Fruit fly (Drosophila melanogaster) whole organism, embryonic: ENCODE results near the gene CG11164.

ENCODE experiments used
- Asciz ChIP-seq: fragments of 200-800 bp; sonication (Bioruptor generic); optimal IDR thresholded peaks from 2 replicates; lab custom pipeline; 2017; ENCODE audit warnings: missing biosample characterization, mild to moderate bottlenecking, missing genetic modification characterization, missing genetic modification reagents
- BEAF-32 ChIP-seq: fragments of 200-800 bp; sonication (Bioruptor generic); optimal IDR thresholded peaks from 3 replicates; lab custom pipeline; 2017; ENCODE audit warnings: missing biosample characterization, missing genetic modification characterization, mild to moderate bottlenecking, moderate library complexity, missing genetic modification reagents
- Bgb ChIP-seq: fragments of 200-800 bp; sonication (Bioruptor generic); IDR thresholded peaks from 2 replicates; pipeline ENCODE4 v1.3.6; 2022; ENCODE audit warnings: missing biosample characterization, missing genetic modification characterization; ENCODE audit not compliant: partially characterized antibody
- CG1024 ChIP-seq: fragments of 200-800 bp; sonication (Bioruptor generic); IDR thresholded peaks from 2 replicates; pipeline ENCODE4 v1.3.6; 2022; ENCODE audit warnings: missing biosample characterization, missing genetic modification characterization
- CG10267 ChIP-seq: fragments of 200-800 bp; sonication (Bioruptor generic); optimal IDR thresholded peaks from 2 replicates; lab custom pipeline; 2018; ENCODE audit warnings: missing biosample characterization, mild to moderate bottlenecking, missing genetic modification characterization, moderate library complexity
- CG10979 ChIP-seq: fragments of 200-800 bp; sonication (Bioruptor generic); optimal IDR thresholded peaks from 2 replicates; lab custom pipeline; 2018; ENCODE audit warnings: missing biosample characterization, mild to moderate bottlenecking, missing genetic modification characterization, moderate library complexity
- CG12236 ChIP-seq: fragments of 200-800 bp; sonication (Bioruptor generic); optimal IDR thresholded peaks from 2 replicates; lab custom pipeline; 2016; ENCODE audit warnings: missing biosample characterization, missing genetic modification characterization
- CG13775 ChIP-seq: fragments of 200-800 bp; sonication (Bioruptor generic); optimal IDR thresholded peaks from 3 replicates; lab custom pipeline; 2017; ENCODE audit warnings: missing biosample characterization, mild to moderate bottlenecking, missing genetic modification characterization
- CG15011 ChIP-seq: fragments of 200-800 bp; sonication (Bioruptor generic); optimal IDR thresholded peaks from 3 replicates; lab custom pipeline; 2018; ENCODE audit warnings: missing biosample characterization, mild to moderate bottlenecking, missing genetic modification characterization
- CG17359 ChIP-seq: fragments of 200-800 bp; sonication (Bioruptor generic); optimal IDR thresholded peaks from 3 replicates; lab custom pipeline; 2018; ENCODE audit warnings: missing biosample characterization, mild to moderate bottlenecking, missing genetic modification characterization, moderate library complexity
- CG2678 ChIP-seq: fragments of 200-800 bp; sonication (Bioruptor generic); optimal IDR thresholded peaks from 3 replicates; lab custom pipeline; 2019; ENCODE audit warnings: missing biosample characterization, mild to moderate bottlenecking, missing genetic modification characterization, moderate library complexity
- CG30020 ChIP-seq: fragments of 200-800 bp; optimal IDR thresholded peaks from 2 replicates; lab custom pipeline; 2019; ENCODE audit warnings: missing biosample characterization, mild to moderate bottlenecking, missing genetic modification characterization, moderate library complexity
- CG30431 ChIP-seq: fragments of 200-800 bp; sonication (Bioruptor generic); optimal IDR thresholded peaks from 2 replicates; lab custom pipeline; 2017; ENCODE audit warnings: missing biosample characterization, missing genetic modification characterization
- CG31224 ChIP-seq: fragments of 200-800 bp; sonication (Bioruptor generic); IDR thresholded peaks from 2 replicates; pipeline ENCODE4 v1.3.6; 2022; ENCODE audit warnings: missing biosample characterization, missing genetic modification characterization
- CG34224 ChIP-seq: fragments of 200-800 bp; sonication (Bioruptor generic); IDR thresholded peaks from 3 replicates; pipeline ENCODE4 v1.3.6; 2022; ENCODE audit warnings: missing biosample characterization, missing genetic modification characterization; ENCODE audit not compliant: partially characterized antibody
- CG3726 ChIP-seq: fragments of 200-800 bp; sonication (Bioruptor generic); IDR thresholded peaks from 3 replicates; pipeline ENCODE4, ENCODE4 v1.3.6; 2022; ENCODE audit warnings: missing biosample characterization, missing genetic modification characterization
- CG4730 ChIP-seq: fragments of 200-800 bp; sonication (Bioruptor generic); IDR thresholded peaks from 2 replicates; pipeline ENCODE4 v1.3.6; 2022; ENCODE audit warnings: missing biosample characterization, missing genetic modification characterization
- CG4854 ChIP-seq: fragments of 200-800 bp; sonication (Bioruptor generic); optimal IDR thresholded peaks from 2 replicates; lab custom pipeline; 2016; ENCODE audit warnings: missing biosample characterization, missing genetic modification characterization, inconsistent platforms
- CG5245 ChIP-seq: fragments of 200-800 bp; sonication (Bioruptor generic); optimal IDR thresholded peaks from 3 replicates; lab custom pipeline; 2016; ENCODE audit warnings: missing biosample characterization, missing genetic modification characterization
- CG8359 ChIP-seq: fragments of 200-800 bp; sonication (Bioruptor generic); optimal IDR thresholded peaks from 2 replicates; lab custom pipeline; 2017; ENCODE audit warnings: missing biosample characterization, mild to moderate bottlenecking, missing genetic modification characterization, borderline replicate concordance
- CG8765 ChIP-seq: fragments of 200-800 bp; sonication (Bioruptor generic); IDR thresholded peaks from 2 replicates; pipeline ENCODE4 v1.3.6; 2022; ENCODE audit warnings: missing biosample characterization, missing genetic modification characterization
- CG8944 ChIP-seq: fragments of 200-800 bp; sonication (Bioruptor generic); optimal IDR thresholded peaks from 3 replicates; lab custom pipeline; 2016; ENCODE audit warnings: missing biosample characterization, missing genetic modification characterization
- CG9727 ChIP-seq: fragments of 200-800 bp; sonication (Bioruptor generic); optimal IDR thresholded peaks from 3 replicates; lab custom pipeline; 2017; ENCODE audit warnings: missing biosample characterization, mild to moderate bottlenecking, missing genetic modification characterization
- CG9817 ChIP-seq: fragments of 200-800 bp; sonication (Bioruptor generic); optimal IDR thresholded peaks from 2 replicates; lab custom pipeline; 2018; ENCODE audit warnings: missing biosample characterization, mild to moderate bottlenecking, missing genetic modification characterization, moderate library complexity
- CTCF ChIP-seq: fragments of 200-800 bp; sonication (Bioruptor generic); optimal IDR thresholded peaks from 2 replicates; lab custom pipeline; 2017; ENCODE audit warnings: missing biosample characterization, mild to moderate bottlenecking, missing genetic modification characterization, moderate library complexity
- D19A ChIP-seq: fragments of 200-800 bp; optimal IDR thresholded peaks from 3 replicates; lab custom pipeline; 2019; ENCODE audit warnings: missing biosample characterization, mild to moderate bottlenecking, missing genetic modification characterization, moderate library complexity
- Deaf1 ChIP-seq: fragments of 200-800 bp; optimal IDR thresholded peaks from 3 replicates; lab custom pipeline; 2019; ENCODE audit warnings: missing biosample characterization, mild to moderate bottlenecking, missing genetic modification characterization, moderate library complexity
- Gug ChIP-seq: fragments of 200-800 bp; sonication (Bioruptor generic); IDR thresholded peaks from 4 replicates; pipeline ENCODE4 v1.3.6; 2022; ENCODE audit warnings: missing biosample characterization, missing genetic modification characterization
- HLHmδ ChIP-seq: fragments of 200-800 bp; sonication (Bioruptor generic); optimal IDR thresholded peaks from 2 replicates; lab custom pipeline; 2018; ENCODE audit warnings: missing biosample characterization, mild to moderate bottlenecking, missing genetic modification characterization, moderate library complexity
- Lhr ChIP-seq: fragments of 200-800 bp; sonication (Bioruptor generic); optimal IDR thresholded peaks from 3 replicates; lab custom pipeline; 2017; ENCODE audit warnings: mild to moderate bottlenecking, missing biosample characterization, missing genetic modification reagents, missing genetic modification characterization
- Mrtf ChIP-seq: fragments of 200-800 bp; sonication (Bioruptor generic); IDR thresholded peaks from 3 replicates; pipeline ENCODE4 v1.3.6; 2022; ENCODE audit warnings: missing biosample characterization, missing genetic modification characterization
- NFAT ChIP-seq: fragments of 200-800 bp; sonication (Bioruptor generic); IDR thresholded peaks from 2 replicates; pipeline ENCODE4 v1.3.6; 2022; ENCODE audit warnings: missing biosample characterization, missing genetic modification characterization
- NfI ChIP-seq: fragments of 200-800 bp; sonication (Bioruptor generic); optimal IDR thresholded peaks from 3 replicates; lab custom pipeline; 2018; ENCODE audit warnings: missing biosample characterization, mild to moderate bottlenecking, missing genetic modification characterization, moderate library complexity
- ase ChIP-seq: fragments of 200-800 bp; sonication (Bioruptor generic); IDR thresholded peaks from 3 replicates; pipeline ENCODE4 v1.3.6; 2022; ENCODE audit warnings: missing biosample characterization, missing genetic modification characterization
- ash1 ChIP-seq: fragments of 200-800 bp; sonication (Bioruptor generic); optimal IDR thresholded peaks from 2 replicates; lab custom pipeline; 2018; ENCODE audit warnings: missing biosample characterization, mild to moderate bottlenecking, missing genetic modification characterization
- cato ChIP-seq: fragments of 200-800 bp; sonication (Bioruptor generic); optimal IDR thresholded peaks from 2 replicates; lab custom pipeline; 2016; ENCODE audit warnings: missing biosample characterization, missing genetic modification characterization, borderline replicate concordance
- ham ChIP-seq: fragments of 200-800 bp; sonication (Bioruptor generic); IDR thresholded peaks from 2 replicates; pipeline ENCODE4 v1.3.6; 2022; ENCODE audit warnings: missing biosample characterization, missing genetic modification characterization
- hth ChIP-seq: fragments of >200 bp; optimal IDR thresholded peaks from 2 replicates; lab custom pipeline; 2017; ENCODE audit warnings: inconsistent platforms
- inv ChIP-seq: fragments of 200-800 bp; sonication (Bioruptor generic); IDR thresholded peaks from 2 replicates; pipeline ENCODE4 v1.3.6; 2022; ENCODE audit warnings: missing biosample characterization, missing genetic modification characterization; ENCODE audit not compliant: partially characterized antibody
- jigr1 ChIP-seq: fragments of 200-800 bp; sonication (Bioruptor generic); IDR thresholded peaks from 3 replicates; pipeline ENCODE4 v1.3.6; 2022; ENCODE audit warnings: missing biosample characterization, missing genetic modification characterization
- ken ChIP-seq: fragments of 200-800 bp; sonication (Bioruptor generic); IDR thresholded peaks from 3 replicates; pipeline ENCODE4 v1.3.6; 2022; ENCODE audit warnings: missing biosample characterization, missing genetic modification characterization
- lola ChIP-seq, 3 experiments: fragments of >200 bp in 2 of 3; fragments of 200-800 bp in 1 of 3; sonication (Bioruptor generic) in 1 of 3; optimal IDR thresholded peaks; 2 replicates each; lab custom pipeline; 2017 to 2019; ENCODE audit warnings: missing biosample characterization in 3 of 3, missing genetic modification characterization in 3 of 3, mild to moderate bottlenecking in 1 of 3, moderate library complexity in 1 of 3
- pan ChIP-seq, 4 experiments: fragments of >200 bp in 3 of 4; fragments of 200-800 bp in 1 of 4; sonication (Bioruptor generic) in 1 of 4; optimal IDR thresholded peaks in 3 of 4; IDR thresholded peaks in 1 of 4; 2 replicates each; pipeline versions ENCODE4 v1.3.6 to Lab custom; 2017 to 2022; ENCODE audit warnings: missing biosample characterization in 2 of 4, missing genetic modification characterization in 2 of 4, mixed read lengths in 1 of 4
- salm ChIP-seq: fragments of 200-800 bp; sonication (Bioruptor generic); optimal IDR thresholded peaks from 2 replicates; lab custom pipeline; 2018; ENCODE audit warnings: missing biosample characterization, mild to moderate bottlenecking, missing genetic modification characterization
- shn ChIP-seq: fragments of 200-800 bp; sonication (Bioruptor generic); optimal IDR thresholded peaks from 3 replicates; lab custom pipeline; 2016; ENCODE audit warnings: missing biosample characterization, missing genetic modification characterization
- sna ChIP-seq: fragments of 200-800 bp; sonication (Bioruptor generic); IDR thresholded peaks from 2 replicates; pipeline ENCODE4 v1.3.6; 2022; ENCODE audit warnings: missing biosample characterization, missing genetic modification characterization; ENCODE audit not compliant: partially characterized antibody
- tgo ChIP-seq: fragments of 200-800 bp; sonication (Bioruptor generic); IDR thresholded peaks from 3 replicates; pipeline ENCODE4 v1.3.6; 2022; ENCODE audit warnings: missing biosample characterization, missing genetic modification characterization
- twi ChIP-seq: fragments of 200-800 bp; optimal IDR thresholded peaks from 2 replicates; lab custom pipeline; 2019; ENCODE audit warnings: missing biosample characterization, mild to moderate bottlenecking, missing genetic modification characterization, moderate library complexity
- z ChIP-seq: fragments of 200-800 bp; sonication (Bioruptor generic); IDR thresholded peaks from 3 replicates; pipeline ENCODE4 v1.3.6; 2022; ENCODE audit warnings: missing biosample characterization, missing genetic modification characterization
- zen2 ChIP-seq: fragments of 200-800 bp; sonication (Bioruptor generic); IDR thresholded peaks from 3 replicates; pipeline ENCODE4 v1.3.6; 2022; ENCODE audit warnings: missing biosample characterization, missing genetic modification characterization; ENCODE audit not compliant: partially characterized antibody

The CG11164 gene

DNA sequence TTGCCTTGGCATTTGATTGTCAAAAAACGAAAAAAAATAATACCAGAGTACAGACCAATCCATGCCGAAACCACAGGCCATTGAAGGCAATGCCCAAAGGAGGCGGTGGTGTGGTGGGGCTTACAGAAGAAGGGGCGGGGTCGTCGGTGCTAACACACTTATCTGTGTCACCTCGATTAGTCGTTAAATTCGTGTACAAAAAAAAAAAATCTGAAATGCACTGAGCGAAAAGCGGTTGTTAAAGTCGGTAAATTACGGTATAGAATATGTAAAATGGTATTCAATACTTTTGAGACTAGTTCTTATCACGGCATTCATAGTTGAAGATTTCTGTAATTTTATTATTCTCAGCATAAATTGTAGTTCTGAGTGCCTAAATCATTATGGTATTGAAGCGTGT, 23.9 kb upstream of the CG11164 start (continued):
- TF ChIP-seq Gug (GFP tag; lab: Robert Waterston, UW): 0 out of 4 replicates have a peak, but pooled peaks have one; percentile 10
- no peak for TF ChIP-seq Mrtf (GFP tag; lab: Robert Waterston, UW)
- peak; percentile 15 for TF ChIP-seq CG13775 (GFP tag; lab: Kevin White, UChicago)
- TF ChIP-seq ham (GFP tag; lab: Robert Waterston, UW): no peak
- no peak for TF ChIP-seq CG8359 (GFP tag; lab: Kevin White, UChicago)
- no peak for TF ChIP-seq CG12236 (GFP tag; lab: Kevin White, UChicago)
- no peak for TF ChIP-seq z (GFP tag; lab: Robert Waterston, UW)
- TF ChIP-seq CG10979 (tag; lab: Kevin White, UChicago): peak; percentile 63
- no peak; the same call in 1 of the 2 replicates for TF ChIP-seq Bgb (GFP tag; lab: Robert Waterston, UW)
- TF ChIP-seq twi (tag; lab: Kevin White, UChicago): no peak
- peak; percentile 30 for TF ChIP-seq CG15011 (GFP tag; lab: Kevin White, UChicago)
- TF ChIP-seq ase (GFP tag; lab: Robert Waterston, UW): peak; percentile 66; the same call in 2 of the 3 replicates
- TF ChIP-seq CG9817: no peak
- peak; percentile 46 for TF ChIP-seq CG10267 (tag; lab: Kevin White, UChicago)
- no peak for TF ChIP-seq CG30020 (tag; lab: Kevin White, UChicago)
- TF ChIP-seq CG9727 (GFP tag; lab: Kevin White, UChicago): peak; percentile 56
- peak; percentile 51; the same call in 1 of the 3 replicates for TF ChIP-seq jigr1
- no peak for TF ChIP-seq CG30431 (GFP tag; lab: Kevin White, UChicago)
- peak; percentile 73; the same call in 2 of the 3 replicates for TF ChIP-seq tgo (GFP tag; lab: Robert Waterston, UW)
- TF ChIP-seq cato (GFP tag; lab: Kevin White, UChicago): peak; percentile 34
- no peak for TF ChIP-seq CG34224 (GFP tag; lab: Robert Waterston, UW)
- no peak for TF ChIP-seq salm (tag; lab: Kevin White, UChicago)
- no peak for TF ChIP-seq sna (GFP tag; lab: Robert Waterston, UW)
- no peak for TF ChIP-seq CG8765 (GFP tag; lab: Robert Waterston, UW)
- TF ChIP-seq CG8944: no peak
- TF ChIP-seq lola (GFP tag; optimal IDR thresholded peaks at IDR 0.05; lab: Kevin White, UChicago): no peak
- no peak for TF ChIP-seq Deaf1 (tag; lab: Kevin White, UChicago)
- peak; percentile 24 for TF ChIP-seq D19A (tag; lab: Kevin White, UChicago)
- peak; percentile 75 for TF ChIP-seq CG1024 (GFP tag; lab: Robert Waterston, UW)
- no peak for TF ChIP-seq CG3726
- TF ChIP-seq NfI: no peak
- peak; percentile 76 for TF ChIP-seq CG17359 (tag; lab: Kevin White, UChicago)
- TF ChIP-seq HLHmδ: no peak
- peak; percentile 57 for TF ChIP-seq CG5245 (GFP tag; lab: Kevin White, UChicago)
- no peak for TF ChIP-seq Lhr (GFP tag; lab: Kevin White, UChicago)
- no peak for TF ChIP-seq inv (GFP tag; lab: Robert Waterston, UW)
- no peak for TF ChIP-seq hth (lab: Kevin White, UChicago)
- TF ChIP-seq pan (optimal IDR thresholded peaks at IDR 0.05; lab: Kevin White, UChicago): no peak
- peak in 1 of 2 experiments; percentile 83 for TF ChIP-seq pan (GFP tag; optimal IDR thresholded peaks at IDR 0.05 in 1 of 2, IDR thresholded peaks at IDR 0.05 in 1 of 2)
- no peak for TF ChIP-seq ken (GFP tag; lab: Robert Waterston, UW)
- TF ChIP-seq CG31224 (GFP tag; lab: Robert Waterston, UW): peak; percentile 21; the same call in 1 of the 2 replicates
- TF ChIP-seq CG4854 (GFP tag; lab: Kevin White, UChicago): no peak
- no peak for TF ChIP-seq zen2 (GFP tag; lab: Robert Waterston, UW)
- no peak for TF ChIP-seq shn (GFP tag; lab: Kevin White, UChicago)
- peak; percentile 51; the same call in 1 of the 2 replicates for TF ChIP-seq CG4730 (GFP tag; lab: Robert Waterston, UW)
- peak; percentile 84; the same call in 1 of the 2 replicates for TF ChIP-seq NFAT
- TF ChIP-seq CTCF: no peak
- TF ChIP-seq BEAF-32 (GFP tag; lab: Kevin White, UChicago): no peak
- TF ChIP-seq CG2678: peak; percentile 55
- no peak for TF ChIP-seq ash1
- TF ChIP-seq Asciz (GFP tag; lab: Kevin White, UChicago): peak; percentile 27
